Fruit fly (Drosophila melanogaster) whole organism, embryonic: ENCODE measurements around the gene CG43618.

Experiments
- Adf1 ChIP-seq: fragments of 200-800 bp; sonication (Bioruptor generic); IDR thresholded peaks from 2 replicates; pipeline ENCODE4 v1.3.6; 2022; ENCODE audit warnings: missing biosample characterization, missing genetic modification characterization
- Antp ChIP-seq: fragments of 200-800 bp; sonication (Bioruptor generic); optimal IDR thresholded peaks from 3 replicates; lab custom pipeline; 2016; ENCODE audit warnings: missing biosample characterization, missing genetic modification characterization
- CG10366 ChIP-seq: fragments of 200-800 bp; sonication (Bioruptor generic); IDR thresholded peaks from 2 replicates; pipeline ENCODE4 v1.3.6; 2022; ENCODE audit warnings: missing biosample characterization, missing genetic modification characterization
- CG11247 ChIP-seq: fragments of 200-800 bp; sonication (Bioruptor generic); IDR thresholded peaks from 2 replicates; pipeline ENCODE4 v1.3.6; 2022; ENCODE audit warnings: missing biosample characterization, missing genetic modification characterization
- CG11560 ChIP-seq: fragments of 200-800 bp; sonication (Bioruptor generic); IDR thresholded peaks from 3 replicates; pipeline ENCODE4 v1.3.6; 2022; ENCODE audit warnings: missing biosample characterization, missing genetic modification characterization
- CG1529 ChIP-seq: fragments of 200-800 bp; sonication (Bioruptor generic); optimal IDR thresholded peaks from 3 replicates; lab custom pipeline; 2018; ENCODE audit warnings: missing biosample characterization, missing genetic modification characterization
- CG15514 ChIP-seq: fragments of 200-800 bp; sonication (Bioruptor generic); optimal IDR thresholded peaks from 3 replicates; lab custom pipeline; 2017; ENCODE audit warnings: missing biosample characterization, missing genetic modification characterization, mild to moderate bottlenecking, moderate library complexity, missing genetic modification reagents
- CG17385 ChIP-seq: fragments of 200-800 bp; sonication (Bioruptor generic); optimal IDR thresholded peaks from 3 replicates; lab custom pipeline; 2018; ENCODE audit warnings: missing biosample characterization, mild to moderate bottlenecking, missing genetic modification characterization
- CG17568 ChIP-seq: fragments of 200-800 bp; sonication (Bioruptor generic); optimal IDR thresholded peaks from 2 replicates; lab custom pipeline; 2018; ENCODE audit warnings: missing biosample characterization, mild to moderate bottlenecking, missing genetic modification characterization, moderate library complexity
- CG2116 ChIP-seq: fragments of 200-800 bp; sonication (Bioruptor generic); optimal IDR thresholded peaks from 3 replicates; lab custom pipeline; 2018; ENCODE audit warnings: missing biosample characterization, mild to moderate bottlenecking, missing genetic modification characterization
- CG2712 ChIP-seq: fragments of 200-800 bp; optimal IDR thresholded peaks from 3 replicates; lab custom pipeline; 2019; ENCODE audit warnings: missing biosample characterization, mild to moderate bottlenecking, missing genetic modification characterization, moderate library complexity
- CG30020 ChIP-seq: fragments of 200-800 bp; optimal IDR thresholded peaks from 2 replicates; lab custom pipeline; 2019; ENCODE audit warnings: missing biosample characterization, mild to moderate bottlenecking, missing genetic modification characterization, moderate library complexity
- CG4282 ChIP-seq: fragments of 200-800 bp; sonication (Bioruptor generic); optimal IDR thresholded peaks from 2 replicates; lab custom pipeline; 2016; ENCODE audit warnings: missing biosample characterization, missing genetic modification characterization
- CG6791 ChIP-seq: fragments of 200-800 bp; sonication (Bioruptor generic); IDR thresholded peaks from 3 replicates; pipeline ENCODE4 v1.3.6; 2022; ENCODE audit warnings: missing biosample characterization, missing genetic modification characterization; ENCODE audit not compliant: partially characterized antibody
- CG7745 ChIP-seq: fragments of 200-800 bp; sonication (Bioruptor generic); optimal IDR thresholded peaks from 2 replicates; lab custom pipeline; 2018; ENCODE audit warnings: missing biosample characterization, mild to moderate bottlenecking, missing genetic modification characterization, moderate library complexity
- CG8359 ChIP-seq: fragments of 200-800 bp; sonication (Bioruptor generic); optimal IDR thresholded peaks from 2 replicates; lab custom pipeline; 2017; ENCODE audit warnings: missing biosample characterization, mild to moderate bottlenecking, missing genetic modification characterization, borderline replicate concordance
- CG8388 ChIP-seq: fragments of 200-800 bp; sonication (Bioruptor generic); optimal IDR thresholded peaks from 2 replicates; lab custom pipeline; 2019; ENCODE audit warnings: missing biosample characterization, mild to moderate bottlenecking, missing genetic modification characterization, moderate library complexity
- CG8478 ChIP-seq: fragments of >200 bp; optimal IDR thresholded peaks from 2 replicates; lab custom pipeline; 2018
- CG9797 ChIP-seq: fragments of 200-800 bp; sonication (Bioruptor generic); optimal IDR thresholded peaks from 3 replicates; lab custom pipeline; 2018; ENCODE audit warnings: missing biosample characterization, mild to moderate bottlenecking, missing genetic modification characterization
- D19B ChIP-seq: fragments of 200-800 bp; sonication (Bioruptor generic); optimal IDR thresholded peaks from 2 replicates; lab custom pipeline; 2017; ENCODE audit warnings: missing biosample characterization, mild to moderate bottlenecking, missing genetic modification characterization
- Dfd ChIP-seq, 2 experiments: fragments of >200 bp; optimal IDR thresholded peaks; 2 replicates each; lab custom pipeline; 2017; ENCODE audit warnings: missing biosample characterization in 2 of 2, missing genetic modification characterization in 2 of 2
- Ets97D ChIP-seq: fragments of 200-800 bp; sonication (Bioruptor generic); optimal IDR thresholded peaks from 3 replicates; lab custom pipeline; 2016; ENCODE audit warnings: missing biosample characterization, missing genetic modification characterization
- Lpt ChIP-seq: fragments of >200 bp; optimal IDR thresholded peaks from 2 replicates; lab custom pipeline; 2018; ENCODE audit warnings: missing biosample characterization, missing genetic modification characterization
- Nf-YA ChIP-seq: fragments of 200-800 bp; sonication (Bioruptor generic); IDR thresholded peaks from 2 replicates; pipeline ENCODE4 v1.3.6; 2022; ENCODE audit warnings: missing biosample characterization, missing genetic modification characterization
- Ravus ChIP-seq: fragments of 200-800 bp; sonication (Bioruptor generic); IDR thresholded peaks from 2 replicates; pipeline ENCODE4 v1.3.6; 2022; ENCODE audit warnings: missing biosample characterization, missing genetic modification characterization
- Spps ChIP-seq: fragments of 200-800 bp; sonication (Bioruptor generic); optimal IDR thresholded peaks from 2 replicates; lab custom pipeline; 2018; ENCODE audit warnings: missing biosample characterization, mild to moderate bottlenecking, missing genetic modification characterization
- Sry-δ ChIP-seq: fragments of 200-800 bp; sonication (Bioruptor generic); optimal IDR thresholded peaks from 2 replicates; lab custom pipeline; 2016; ENCODE audit warnings: missing biosample characterization, missing genetic modification characterization
- TFAM ChIP-seq: fragments of 200-800 bp; sonication (Bioruptor generic); optimal IDR thresholded peaks from 2 replicates; lab custom pipeline; 2017; ENCODE audit warnings: missing biosample characterization, missing genetic modification characterization, inconsistent platforms
- amos ChIP-seq: fragments of 200-800 bp; sonication (Bioruptor generic); IDR thresholded peaks from 2 replicates; pipeline ENCODE4 v1.3.6; 2022; ENCODE audit warnings: missing biosample characterization, missing genetic modification characterization; ENCODE audit not compliant: partially characterized antibody
- bsh ChIP-seq, 2 experiments: fragments of 200-800 bp; sonication (Bioruptor generic); optimal IDR thresholded peaks; 2 replicates each; lab custom pipeline; 2017 to 2018; ENCODE audit warnings: mild to moderate bottlenecking in 2 of 2, missing biosample characterization in 2 of 2, missing genetic modification characterization in 2 of 2, moderate library complexity in 1 of 2
- da ChIP-seq: fragments of 200-800 bp; sonication (Bioruptor generic); optimal IDR thresholded peaks from 2 replicates; lab custom pipeline; 2016; ENCODE audit warnings: missing biosample characterization, missing genetic modification characterization
- exex ChIP-seq: fragments of 200-800 bp; sonication (Bioruptor generic); optimal IDR thresholded peaks from 4 replicates; lab custom pipeline; 2018; ENCODE audit warnings: missing biosample characterization, mild to moderate bottlenecking, missing genetic modification characterization, moderate library complexity
- hbn ChIP-seq: fragments of 200-800 bp; sonication (Bioruptor generic); IDR thresholded peaks from 2 replicates; pipeline ENCODE4 v1.3.6; 2022; ENCODE audit warnings: missing biosample characterization, missing genetic modification characterization; ENCODE audit not compliant: partially characterized antibody
- lab ChIP-seq: fragments of 200-800 bp; sonication (Bioruptor generic); optimal IDR thresholded peaks from 3 replicates; lab custom pipeline; 2017; ENCODE audit warnings: missing biosample characterization, missing genetic modification characterization, mild to moderate bottlenecking, moderate library complexity, missing genetic modification reagents
- lbe ChIP-seq: fragments of 200-800 bp; sonication (Bioruptor generic); optimal IDR thresholded peaks from 2 replicates; lab custom pipeline; 2016; ENCODE audit warnings: missing biosample characterization, mild to moderate bottlenecking, missing genetic modification characterization
- lilli ChIP-seq: fragments of 200-800 bp; sonication (Bioruptor generic); optimal IDR thresholded peaks from 3 replicates; lab custom pipeline; 2016; ENCODE audit warnings: missing biosample characterization, missing genetic modification characterization
- lov ChIP-seq, 2 experiments: fragments of 200-800 bp in 1 of 2; fragments of >200 bp in 1 of 2; sonication (Bioruptor generic) in 1 of 2; IDR thresholded peaks in 1 of 2; optimal IDR thresholded peaks in 1 of 2; 2 replicates in 1 of 2; 3 replicates in 1 of 2; pipeline versions ENCODE4 v1.3.6 to Lab custom; 2017 to 2022; ENCODE audit warnings: missing biosample characterization in 1 of 2, missing genetic modification characterization in 1 of 2
- nau ChIP-seq: fragments of 200-800 bp; sonication (Bioruptor generic); optimal IDR thresholded peaks from 3 replicates; lab custom pipeline; 2017; ENCODE audit warnings: missing biosample characterization, mild to moderate bottlenecking, missing genetic modification characterization, missing genetic modification reagents
- nerfin-2 ChIP-seq: fragments of 200-800 bp; sonication (Bioruptor generic); IDR thresholded peaks from 2 replicates; pipeline ENCODE4 v1.3.6; 2022; ENCODE audit warnings: missing biosample characterization, missing genetic modification characterization; ENCODE audit not compliant: partially characterized antibody
- otp ChIP-seq: fragments of 200-800 bp; sonication (Bioruptor generic); IDR thresholded peaks from 3 replicates; pipeline ENCODE4, ENCODE4 v1.3.6; 2022; ENCODE audit warnings: missing biosample characterization, missing genetic modification characterization
- pho ChIP-seq: fragments of 200-800 bp; sonication (Bioruptor generic); optimal IDR thresholded peaks from 2 replicates; lab custom pipeline; 2016; ENCODE audit warnings: missing biosample characterization, missing genetic modification characterization
- pita ChIP-seq: fragments of 200-800 bp; sonication (Bioruptor generic); optimal IDR thresholded peaks from 2 replicates; lab custom pipeline; 2017; ENCODE audit warnings: missing biosample characterization, mild to moderate bottlenecking, missing genetic modification characterization
- psq ChIP-seq: fragments of 200-800 bp; sonication (Bioruptor generic); optimal IDR thresholded peaks from 2 replicates; lab custom pipeline; 2017; ENCODE audit warnings: missing biosample characterization, missing genetic modification characterization
- stc ChIP-seq: fragments of 200-800 bp; sonication (Bioruptor generic); IDR thresholded peaks from 2 replicates; pipeline ENCODE4 v1.3.6; 2022; ENCODE audit warnings: missing biosample characterization, missing genetic modification characterization
- tna ChIP-seq: fragments of 200-800 bp; sonication (Bioruptor generic); IDR thresholded peaks from 2 replicates; pipeline ENCODE4 v1.3.6; 2022; ENCODE audit warnings: missing biosample characterization, missing genetic modification characterization; ENCODE audit not compliant: partially characterized antibody
- twi ChIP-seq: fragments of 200-800 bp; optimal IDR thresholded peaks from 2 replicates; lab custom pipeline; 2019; ENCODE audit warnings: missing biosample characterization, mild to moderate bottlenecking, missing genetic modification characterization, moderate library complexity
- wek ChIP-seq: fragments of 200-800 bp; sonication (Bioruptor generic); optimal IDR thresholded peaks from 3 replicates; lab custom pipeline; 2018; ENCODE audit warnings: missing biosample characterization, mild to moderate bottlenecking, missing genetic modification characterization, moderate library complexity

Gene CG43618

dm6 chr3R:8013121-8014009 lies 35.6 kb upstream of the CG43618 start, which contains the start of the genes CG10435 and Pbp95 (continued):
- peak; percentile 50; the same call in 1 of the 3 replicates for TF ChIP-seq otp (GFP tag; lab: Robert Waterston, UW)
- TF ChIP-seq CG17385 (GFP tag; lab: Kevin White, UChicago): no peak
- TF ChIP-seq CG10366: peak; percentile 30
- TF ChIP-seq lbe (GFP tag; lab: Kevin White, UChicago): peak; percentile 58
- no peak for TF ChIP-seq Dfd (GFP tag; optimal IDR thresholded peaks at IDR 0.05; lab: Kevin White, UChicago)
- peak; percentile 58 for TF ChIP-seq CG2712 (tag; lab: Kevin White, UChicago)
- TF ChIP-seq D19B: peak; percentile 96
- peak; percentile 56 for TF ChIP-seq CG2116 (GFP tag; lab: Kevin White, UChicago)
- no peak for TF ChIP-seq da (GFP tag; lab: Kevin White, UChicago)
- TF ChIP-seq CG30020 (tag; lab: Kevin White, UChicago): peak; percentile 50
- no peak for TF ChIP-seq CG4282 (GFP tag; lab: Kevin White, UChicago)
- peak; percentile 59 for TF ChIP-seq pho (GFP tag; lab: Kevin White, UChicago)
- TF ChIP-seq CG8388 (GFP tag; lab: Kevin White, UChicago): no peak
- TF ChIP-seq psq (GFP tag; lab: Kevin White, UChicago): peak; percentile 25
- TF ChIP-seq Spps: no peak
- no peak for TF ChIP-seq CG17568 (GFP tag; lab: Kevin White, UChicago)
- TF ChIP-seq TFAM (GFP tag; lab: Kevin White, UChicago): no peak
- peak; percentile 84 for TF ChIP-seq Sry-δ
- peak; percentile 72 for TF ChIP-seq CG6791 (GFP tag; lab: Robert Waterston, UW)
- TF ChIP-seq Lpt: no peak
- peak; percentile 79 for TF ChIP-seq lilli (GFP tag; lab: Kevin White, UChicago)
- TF ChIP-seq Adf1 (GFP tag; lab: Robert Waterston, UW): 0 out of 2 replicates have a peak, but pooled peaks have one; percentile 18
- TF ChIP-seq tna (GFP tag; lab: Robert Waterston, UW): peak; percentile 54
- TF ChIP-seq hbn (GFP tag; lab: Robert Waterston, UW): peak; percentile 75
- TF ChIP-seq lov (optimal IDR thresholded peaks at IDR 0.05; lab: Kevin White, UChicago): no peak
- no peak for TF ChIP-seq lov (GFP tag; IDR thresholded peaks at IDR 0.05; lab: Robert Waterston, UW)
- TF ChIP-seq CG9797 (GFP tag; lab: Kevin White, UChicago): no peak
- peak; percentile 47; the same call in 1 of the 2 replicates for TF ChIP-seq Nf-YA
- peak in 1 of 2 experiments; percentile 34 for TF ChIP-seq bsh (GFP tag; optimal IDR thresholded peaks at IDR 0.05; lab: Kevin White, UChicago)
- no peak for TF ChIP-seq CG11560 (tag; lab: Robert Waterston, UW)
- TF ChIP-seq nerfin-2 (GFP tag; lab: Robert Waterston, UW): 0 out of 2 replicates have a peak, but pooled peaks have one; percentile 32
- no peak for TF ChIP-seq Ravus (GFP tag; lab: Robert Waterston, UW)
- TF ChIP-seq lab (GFP tag; lab: Kevin White, UChicago): no peak
- peak; percentile 86 for TF ChIP-seq CG15514 (GFP tag; lab: Kevin White, UChicago)
- no peak for TF ChIP-seq pita (GFP tag; lab: Kevin White, UChicago)
- peak; percentile 76 for TF ChIP-seq amos (GFP tag; lab: Robert Waterston, UW)
- peak; percentile 88 for TF ChIP-seq wek (GFP tag; lab: Kevin White, UChicago)
- no peak for TF ChIP-seq nau (GFP tag; lab: Kevin White, UChicago)
- no peak for TF ChIP-seq CG1529 (GFP tag; lab: Kevin White, UChicago)
- TF ChIP-seq Antp (GFP tag; lab: Kevin White, UChicago): peak; percentile 55
- TF ChIP-seq twi: no peak
- no peak for TF ChIP-seq CG8478 (lab: Kevin White, UChicago)
- TF ChIP-seq CG11247 (GFP tag; lab: Robert Waterston, UW): peak; percentile 51; the same call in 1 of the 2 replicates
- TF ChIP-seq stc (GFP tag; lab: Robert Waterston, UW): 0 out of 2 replicates have a peak, but pooled peaks have one; percentile 38
- peak; percentile 51 for TF ChIP-seq Ets97D (GFP tag; lab: Kevin White, UChicago)
- no peak for TF ChIP-seq exex (tag; lab: Kevin White, UChicago)
- no peak for TF ChIP-seq CG8359 (GFP tag; lab: Kevin White, UChicago)
- no peak for TF ChIP-seq CG7745 (tag; lab: Kevin White, UChicago)
